Worm (Caenorhabditis elegans): Measurements from ENCODE around the gene str-114.

DNA sequence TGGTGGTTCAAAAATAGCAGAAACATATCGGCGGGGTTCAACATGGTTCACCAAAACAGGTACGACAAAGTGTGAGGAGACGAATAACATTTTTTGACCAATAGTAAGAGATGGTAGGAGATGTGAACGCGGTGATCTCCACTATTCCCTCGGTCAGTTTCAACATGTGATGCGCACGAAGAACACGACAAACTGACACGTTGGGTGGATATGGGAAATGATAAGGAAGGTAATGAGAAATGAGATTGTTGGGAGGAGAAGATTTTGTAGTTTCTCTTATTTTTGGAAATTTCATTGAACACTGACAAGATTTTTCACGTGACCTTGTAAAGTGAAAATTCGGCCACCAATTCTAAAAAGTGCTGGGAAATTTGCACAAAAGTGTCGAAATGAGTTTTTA, 38.9 kb upstream of the str-114 start:
- TF ChIP-seq ztf-23 (GFP tag; IDR thresholded peaks at IDR 0.05) (no peak), klf-2 (GFP tag; conservative IDR thresholded peaks at IDR 0.05) (no peak), flt-1 (GFP tag; IDR thresholded peaks at IDR 0.05) (no peak), ref-1 (GFP tag; conservative IDR thresholded peaks at IDR 0.05) (no peak), cog-1 (tag; optimal IDR thresholded peaks at IDR 0.05) (no peak), tab-1 (GFP tag; IDR thresholded peaks at IDR 0.05) (no peak), ztf-29 (GFP tag; IDR thresholded peaks at IDR 0.05) (no peak), med-1 (GFP tag; optimal IDR thresholded peaks at IDR 0.05; ENCODE audit: insufficient read depth) (no peak)
